Fruit fly (Drosophila melanogaster) whole organism, embryonic: ENCODE measurements around the gene CG31800.
A peak's percentile ranks its signal among the peaks of the same experiment; 100 is the strongest.

Source experiments
- CG10274 ChIP-seq: fragments of 200-800 bp; sonication (Bioruptor generic); optimal IDR thresholded peaks from 3 replicates; lab custom pipeline; 2017; ENCODE audit warnings: missing biosample characterization, mild to moderate bottlenecking, missing genetic modification characterization
- CG10979 ChIP-seq: fragments of 200-800 bp; sonication (Bioruptor generic); optimal IDR thresholded peaks from 2 replicates; lab custom pipeline; 2018; ENCODE audit warnings: missing biosample characterization, mild to moderate bottlenecking, missing genetic modification characterization, moderate library complexity
- CG11085 ChIP-seq: fragments of 200-800 bp; sonication (Bioruptor generic); IDR thresholded peaks from 2 replicates; pipeline ENCODE4 v1.3.6; 2022; ENCODE audit warnings: missing biosample characterization, missing genetic modification characterization
- CG1233 ChIP-seq: fragments of 200-800 bp; sonication (Bioruptor generic); optimal IDR thresholded peaks from 4 replicates; lab custom pipeline; 2018; ENCODE audit warnings: missing biosample characterization, mild to moderate bottlenecking, missing genetic modification characterization
- CG12659 ChIP-seq: fragments of 200-800 bp; sonication (Bioruptor generic); optimal IDR thresholded peaks from 3 replicates; lab custom pipeline; 2017; ENCODE audit warnings: mild to moderate bottlenecking, missing biosample characterization, missing genetic modification reagents, missing genetic modification characterization
- CG12769 ChIP-seq: fragments of 200-800 bp; sonication (Bioruptor generic); optimal IDR thresholded peaks from 2 replicates; lab custom pipeline; 2019; ENCODE audit warnings: missing biosample characterization, mild to moderate bottlenecking, missing genetic modification characterization, moderate library complexity
- CG13775 ChIP-seq: fragments of 200-800 bp; sonication (Bioruptor generic); optimal IDR thresholded peaks from 3 replicates; lab custom pipeline; 2017; ENCODE audit warnings: missing biosample characterization, mild to moderate bottlenecking, missing genetic modification characterization
- CG13894 ChIP-seq: fragments of 200-800 bp; sonication (Bioruptor generic); optimal IDR thresholded peaks from 3 replicates; lab custom pipeline; 2018; ENCODE audit warnings: missing biosample characterization, mild to moderate bottlenecking, missing genetic modification characterization, moderate library complexity
- CG14710 ChIP-seq: fragments of 200-800 bp; sonication (Bioruptor generic); optimal IDR thresholded peaks from 3 replicates; lab custom pipeline; 2019; ENCODE audit warnings: missing biosample characterization, mild to moderate bottlenecking, missing genetic modification characterization, moderate library complexity
- CG14860 ChIP-seq: fragments of 200-800 bp; sonication (Bioruptor generic); IDR thresholded peaks from 3 replicates; pipeline ENCODE4 v1.3.6; 2022; ENCODE audit warnings: missing biosample characterization, missing genetic modification characterization; ENCODE audit not compliant: partially characterized antibody
- CG15011 ChIP-seq: fragments of 200-800 bp; sonication (Bioruptor generic); optimal IDR thresholded peaks from 3 replicates; lab custom pipeline; 2018; ENCODE audit warnings: missing biosample characterization, mild to moderate bottlenecking, missing genetic modification characterization
- CG1529 ChIP-seq: fragments of 200-800 bp; sonication (Bioruptor generic); optimal IDR thresholded peaks from 3 replicates; lab custom pipeline; 2018; ENCODE audit warnings: missing biosample characterization, missing genetic modification characterization
- CG17361 ChIP-seq: fragments of 200-800 bp; sonication (Bioruptor generic); IDR thresholded peaks from 3 replicates; pipeline ENCODE4 v1.3.6; 2022; ENCODE audit warnings: missing biosample characterization, missing genetic modification characterization
- CG18011 ChIP-seq: fragments of 200-800 bp; sonication (Bioruptor generic); optimal IDR thresholded peaks from 2 replicates; lab custom pipeline; 2017; ENCODE audit warnings: missing biosample characterization, missing genetic modification characterization, mild to moderate bottlenecking, moderate library complexity, missing genotype
- CG18619 ChIP-seq: fragments of 200-800 bp; sonication (Bioruptor generic); optimal IDR thresholded peaks from 3 replicates; lab custom pipeline; 2017; ENCODE audit warnings: missing biosample characterization, mild to moderate bottlenecking, missing genetic modification characterization
- CG2120 ChIP-seq: fragments of 200-800 bp; sonication (Bioruptor generic); optimal IDR thresholded peaks from 3 replicates; lab custom pipeline; 2016; ENCODE audit warnings: missing biosample characterization, missing genetic modification characterization
- CG2678 ChIP-seq: fragments of 200-800 bp; sonication (Bioruptor generic); optimal IDR thresholded peaks from 3 replicates; lab custom pipeline; 2019; ENCODE audit warnings: missing biosample characterization, mild to moderate bottlenecking, missing genetic modification characterization, moderate library complexity
- CG7745 ChIP-seq: fragments of 200-800 bp; sonication (Bioruptor generic); optimal IDR thresholded peaks from 2 replicates; lab custom pipeline; 2018; ENCODE audit warnings: missing biosample characterization, mild to moderate bottlenecking, missing genetic modification characterization, moderate library complexity
- CG8924 ChIP-seq: fragments of 200-800 bp; optimal IDR thresholded peaks from 3 replicates; lab custom pipeline; 2019; ENCODE audit warnings: missing biosample characterization, mild to moderate bottlenecking, missing genetic modification characterization, moderate library complexity
- Dad ChIP-seq: fragments of 200-800 bp; sonication (Bioruptor generic); optimal IDR thresholded peaks from 3 replicates; lab custom pipeline; 2016; ENCODE audit warnings: missing biosample characterization, missing genetic modification characterization
- Drgx ChIP-seq: fragments of 200-800 bp; sonication (Bioruptor generic); IDR thresholded peaks from 2 replicates; pipeline ENCODE4 v1.3.6; 2022; ENCODE audit warnings: missing biosample characterization, missing genetic modification characterization
- E2f2 ChIP-seq: fragments of 200-800 bp; sonication (Bioruptor generic); IDR thresholded peaks from 2 replicates; pipeline ENCODE4 v1.3.6; 2022; ENCODE audit warnings: missing biosample characterization, missing genetic modification characterization
- Eip74EF ChIP-seq, 2 experiments: fragments of 200-800 bp in 1 of 2; fragments of >200 bp in 1 of 2; sonication (Bioruptor generic) in 1 of 2; optimal IDR thresholded peaks; 2 replicates each; lab custom pipeline; 2017 to 2019; ENCODE audit warnings: missing biosample characterization in 2 of 2, missing genetic modification characterization in 2 of 2, mild to moderate bottlenecking in 1 of 2, moderate library complexity in 1 of 2
- Ets65A ChIP-seq: fragments of 200-800 bp; sonication (Bioruptor generic); peaks from one replicate; lab custom pipeline; 2016; ENCODE audit warnings: missing biosample characterization, missing genetic modification characterization
- HLH4C ChIP-seq: fragments of 200-800 bp; sonication (Bioruptor generic); IDR thresholded peaks from 3 replicates; pipeline ENCODE4 v1.3.6; 2022; ENCODE audit warnings: missing biosample characterization, missing genetic modification characterization; ENCODE audit not compliant: partially characterized antibody
- HLHmδ ChIP-seq: fragments of 200-800 bp; sonication (Bioruptor generic); optimal IDR thresholded peaks from 2 replicates; lab custom pipeline; 2018; ENCODE audit warnings: missing biosample characterization, mild to moderate bottlenecking, missing genetic modification characterization, moderate library complexity
- MBD-R2 ChIP-seq: fragments of 200-800 bp; sonication (Bioruptor generic); IDR thresholded peaks from 2 replicates; pipeline ENCODE4 v1.3.6; 2022; ENCODE audit warnings: missing biosample characterization, missing genetic modification characterization
- Med ChIP-seq: fragments of 200-800 bp; sonication (Bioruptor generic); peaks from one replicate; lab custom pipeline; 2016; ENCODE audit warnings: missing biosample characterization, missing genetic modification characterization, mild to moderate bottlenecking, inconsistent platforms, moderate library complexity
- Pdp1 ChIP-seq, 2 experiments: fragments of 200-800 bp; sonication (Bioruptor generic); optimal IDR thresholded peaks; 3 replicates each; lab custom pipeline; 2016; ENCODE audit warnings: missing biosample characterization in 2 of 2, missing genetic modification characterization in 2 of 2, mild to moderate bottlenecking in 1 of 2, moderate library complexity in 1 of 2
- amos ChIP-seq: fragments of 200-800 bp; sonication (Bioruptor generic); IDR thresholded peaks from 2 replicates; pipeline ENCODE4 v1.3.6; 2022; ENCODE audit warnings: missing biosample characterization, missing genetic modification characterization; ENCODE audit not compliant: partially characterized antibody
- bbx ChIP-seq: fragments of 200-800 bp; sonication (Bioruptor generic); IDR thresholded peaks from 2 replicates; pipeline ENCODE4 v1.3.6; 2022; ENCODE audit warnings: missing biosample characterization, missing genetic modification characterization; ENCODE audit not compliant: partially characterized antibody
- emc ChIP-seq: fragments of 200-800 bp; sonication (Bioruptor generic); optimal IDR thresholded peaks from 2 replicates; lab custom pipeline; 2016; ENCODE audit warnings: missing biosample characterization, missing genetic modification characterization
- ftz-f1 ChIP-seq: fragments of 200-800 bp; sonication (Bioruptor generic); optimal IDR thresholded peaks from 2 replicates; lab custom pipeline; 2016; ENCODE audit warnings: missing biosample characterization, missing genetic modification characterization
- ham ChIP-seq: fragments of 200-800 bp; sonication (Bioruptor generic); IDR thresholded peaks from 2 replicates; pipeline ENCODE4 v1.3.6; 2022; ENCODE audit warnings: missing biosample characterization, missing genetic modification characterization
- ken ChIP-seq: fragments of 200-800 bp; sonication (Bioruptor generic); IDR thresholded peaks from 3 replicates; pipeline ENCODE4 v1.3.6; 2022; ENCODE audit warnings: missing biosample characterization, missing genetic modification characterization
- lola ChIP-seq, 3 experiments: fragments of >200 bp in 2 of 3; fragments of 200-800 bp in 1 of 3; sonication (Bioruptor generic) in 1 of 3; optimal IDR thresholded peaks; 2 replicates each; lab custom pipeline; 2017 to 2019; ENCODE audit warnings: missing biosample characterization in 3 of 3, missing genetic modification characterization in 3 of 3, mild to moderate bottlenecking in 1 of 3, moderate library complexity in 1 of 3
- mirr ChIP-seq: fragments of 200-800 bp; sonication (Bioruptor generic); optimal IDR thresholded peaks from 3 replicates; lab custom pipeline; 2018; ENCODE audit warnings: missing biosample characterization, mild to moderate bottlenecking, missing genetic modification characterization
- onecut ChIP-seq: fragments of 200-800 bp; sonication (Bioruptor generic); IDR thresholded peaks from 2 replicates; pipeline ENCODE4 v1.3.6; 2022; ENCODE audit warnings: missing biosample characterization, missing genetic modification characterization
- pho ChIP-seq: fragments of 200-800 bp; sonication (Bioruptor generic); optimal IDR thresholded peaks from 2 replicates; lab custom pipeline; 2016; ENCODE audit warnings: missing biosample characterization, missing genetic modification characterization
- phol ChIP-seq: fragments of 200-800 bp; sonication (Bioruptor generic); optimal IDR thresholded peaks from 3 replicates; lab custom pipeline; 2018; ENCODE audit warnings: missing biosample characterization, mild to moderate bottlenecking, missing genetic modification characterization, moderate library complexity
- row ChIP-seq: fragments of 200-800 bp; sonication (Bioruptor generic); IDR thresholded peaks from 3 replicates; pipeline ENCODE4 v1.3.6; 2022; ENCODE audit warnings: missing biosample characterization, missing genetic modification characterization
- sens ChIP-seq: fragments of 200-800 bp; sonication (Bioruptor generic); peaks from one replicate; lab custom pipeline; 2016; ENCODE audit warnings: missing biosample characterization, missing genetic modification characterization
- sens-2 ChIP-seq: fragments of 200-800 bp; sonication (Bioruptor generic); IDR thresholded peaks from 2 replicates; pipeline ENCODE4 v1.3.6; 2022; ENCODE audit warnings: missing biosample characterization, missing genetic modification characterization
- ssp ChIP-seq: fragments of 200-800 bp; sonication (Bioruptor generic); IDR thresholded peaks from 2 replicates; pipeline ENCODE4 v1.3.6; 2022; ENCODE audit warnings: missing biosample characterization, missing genetic modification characterization
- twi ChIP-seq: fragments of 200-800 bp; optimal IDR thresholded peaks from 2 replicates; lab custom pipeline; 2019; ENCODE audit warnings: missing biosample characterization, mild to moderate bottlenecking, missing genetic modification characterization, moderate library complexity

The CG31800 gene

dm6 chr2L:19037455-19037854, 3.1 kb upstream of the CG31800 start:
- no peak for TF ChIP-seq ham (GFP tag; lab: Robert Waterston, UW)
- TF ChIP-seq E2f2 (GFP tag; lab: Robert Waterston, UW): 0 out of 2 replicates have a peak, but pooled peaks have one; percentile 7
- peak in 1 of 2 experiments; percentile 59 for TF ChIP-seq Pdp1 (GFP tag; optimal IDR thresholded peaks at IDR 0.05; lab: Kevin White, UChicago)
- TF ChIP-seq emc (GFP tag; lab: Kevin White, UChicago): no peak
- TF ChIP-seq Drgx (GFP tag; lab: Robert Waterston, UW): 0 out of 2 replicates have a peak, but pooled peaks have one; percentile 9
- TF ChIP-seq HLHmδ (GFP tag; lab: Kevin White, UChicago): peak; percentile 67
- TF ChIP-seq ssp: peak; percentile 13; the same call in 1 of the 2 replicates
- TF ChIP-seq CG14860 (GFP tag; lab: Robert Waterston, UW): 0 out of 3 replicates have a peak, but pooled peaks have one; percentile 29
- TF ChIP-seq Med (GFP tag; lab: Kevin White, UChicago): peak; percentile 59
- TF ChIP-seq, all 482 proteins: peak for 7

dm6 chr2L:19037011-19037410, 2.6 kb upstream of the CG31800 start:
- TF ChIP-seq CG12769 (tag; lab: Kevin White, UChicago) (peak; percentile 52), row (GFP tag; lab: Robert Waterston, UW) (peak; percentile 12; the same call in 1 of the 3 replicates), Ets65A (peak; percentile 15), CG14860 (GFP tag; lab: Robert Waterston, UW) (no peak), CG15011 (GFP tag; lab: Kevin White, UChicago) (no peak), twi (tag; lab: Kevin White, UChicago) (peak; percentile 54), HLHmδ (GFP tag; lab: Kevin White, UChicago) (peak; percentile 85), phol (tag; lab: Kevin White, UChicago) (peak; percentile 24), sens (GFP tag; lab: Kevin White, UChicago) (peak; percentile 66), CG17361 (GFP tag; lab: Robert Waterston, UW) (0 out of 3 replicates have a peak, but pooled peaks have one; percentile 18), CG2678 (peak; percentile 14)

- TF ChIP-seq CG1529 (GFP tag; lab: Kevin White, UChicago): no peak
- TF ChIP-seq bbx: 0 out of 2 replicates have a peak, but pooled peaks have one; percentile 14
- TF ChIP-seq CG2120: peak; percentile 39
- peak; percentile 15; the same call in 1 of the 2 replicates for TF ChIP-seq MBD-R2 (GFP tag; lab: Robert Waterston, UW)
- no peak for TF ChIP-seq pho (GFP tag; lab: Kevin White, UChicago)
- TF ChIP-seq CG13894 (tag; lab: Kevin White, UChicago): no peak
- TF ChIP-seq amos: no peak; the same call in 1 of the 2 replicates
- peak; percentile 47 for TF ChIP-seq ftz-f1 (GFP tag; lab: Kevin White, UChicago)
- TF ChIP-seq CG18011 (GFP tag; lab: Kevin White, UChicago): no peak
- no peak for TF ChIP-seq lola (GFP tag; optimal IDR thresholded peaks at IDR 0.05; lab: Kevin White, UChicago)
- no peak for TF ChIP-seq mirr (GFP tag; lab: Kevin White, UChicago)
- no peak for TF ChIP-seq CG11085 (GFP tag; lab: Robert Waterston, UW)
- peak; percentile 1 for TF ChIP-seq CG1233
- TF ChIP-seq CG12659 (GFP tag; lab: Kevin White, UChicago): peak; percentile 2
- TF ChIP-seq CG18619: peak; percentile 11
- no peak for TF ChIP-seq CG7745
- TF ChIP-seq Dad (GFP tag; lab: Kevin White, UChicago): no peak
- TF ChIP-seq CG14710 (tag; lab: Kevin White, UChicago): no peak
- TF ChIP-seq CG8924 (tag; lab: Kevin White, UChicago): no peak
- TF ChIP-seq Eip74EF (GFP tag; optimal IDR thresholded peaks at IDR 0.05; lab: Kevin White, UChicago): peak in 1 of 2 experiments; percentile 1
- TF ChIP-seq CG13775: peak; percentile 20
- TF ChIP-seq sens-2 (GFP tag; lab: Robert Waterston, UW): no peak
- no peak for TF ChIP-seq ken (GFP tag; lab: Robert Waterston, UW)
- no peak for TF ChIP-seq onecut
- peak; percentile 2 for TF ChIP-seq CG10979 (tag; lab: Kevin White, UChicago)
- no peak for TF ChIP-seq HLH4C
- TF ChIP-seq CG10274 (GFP tag; lab: Kevin White, UChicago): no peak
Observed at dm6 chr2L:19036105-19036714, 1.8 kb upstream of the CG31800 start.
